Worm (Caenorhabditis elegans) whole organism, L4 larva: ENCODE measurements around the gene bath-38.

Experiments
- F10B5.3 ChIP-seq: sonication (generic microtip); optimal IDR thresholded peaks from 2 replicates; lab custom pipeline; 2016; ENCODE audit warnings: mild to moderate bottlenecking, missing genetic modification characterization, missing compliant biosample characterization
- Y5F2A.4 ChIP-seq: fragments of 200-800 bp; sonication (Bioruptor generic); optimal IDR thresholded peaks from 2 replicates; lab custom pipeline; 2018; ENCODE audit warnings: mild to moderate bottlenecking, missing genetic modification characterization, missing compliant biosample characterization
- Y75B8A.6 ChIP-seq: fragments of 200-800 bp; sonication (Bioruptor generic); IDR thresholded peaks from 2 replicates; pipeline ENCODE4 v1.3.6; 2022; ENCODE audit warnings: missing genetic modification reagents, missing genetic modification characterization, missing compliant biosample characterization
- ZK337.2 ChIP-seq: fragments of 200-800 bp; sonication (Bioruptor generic); IDR thresholded peaks from 2 replicates; pipeline ENCODE4 v1.3.6; 2022; ENCODE audit warnings: missing genetic modification reagents, missing genetic modification characterization, missing compliant biosample characterization
- aha-1 ChIP-seq: fragments of 150-350 bp; peaks from one replicate; lab custom pipeline; 2014; ENCODE audit warnings: missing biosample characterization, missing genetic modification characterization
- attf-4 ChIP-seq: sonication (generic microtip); optimal IDR thresholded peaks from 3 replicates; lab custom pipeline; 2017; ENCODE audit warnings: missing biosample characterization, missing genetic modification characterization
- ceh-20 ChIP-seq: fragments of 200-800 bp; sonication (Bioruptor generic); IDR thresholded peaks from 2 replicates; pipeline ENCODE4 v1.3.6; 2022; ENCODE audit warnings: missing genetic modification reagents, missing genetic modification characterization, missing compliant biosample characterization
- ceh-32 ChIP-seq: sonication (generic microtip); optimal IDR thresholded peaks from 2 replicates; lab custom pipeline; 2016; ENCODE audit warnings: mild to moderate bottlenecking, missing genetic modification characterization, missing compliant biosample characterization; ENCODE audit not compliant: poor library complexity
- ces-1 ChIP-seq: fragments of 150-350 bp; sonication (generic microtip); optimal IDR thresholded peaks from 4 replicates; lab custom pipeline; 2014; ENCODE audit warnings: missing biosample characterization, missing genetic modification reagents, missing genetic modification characterization
- ctbp-1 ChIP-seq: fragments of 200-800 bp; sonication (Bioruptor generic); IDR thresholded peaks from 2 replicates; pipeline ENCODE4 v1.3.6; 2022; ENCODE audit warnings: missing genetic modification reagents, missing genetic modification characterization, missing compliant biosample characterization
- daf-16 ChIP-seq, 3 experiments: sonication (generic microtip); optimal IDR thresholded peaks; 2 replicates each; lab custom pipeline; 2016 to 2017; ENCODE audit warnings: missing genetic modification characterization in 3 of 3, missing genetic modification reagents in 3 of 3, mild to moderate bottlenecking in 2 of 3, missing compliant biosample characterization in 2 of 3, missing biosample characterization in 1 of 3, moderate library complexity in 1 of 3
- daf-8 ChIP-seq: fragments of 200-800 bp; sonication (Bioruptor generic); IDR thresholded peaks from 2 replicates; pipeline ENCODE4 v1.3.6; 2022; ENCODE audit warnings: missing genetic modification characterization, missing compliant biosample characterization
- dmd-6 ChIP-seq: fragments of 200-800 bp; sonication (Bioruptor generic); IDR thresholded peaks from 2 replicates; pipeline ENCODE4 v1.3.6; 2022; ENCODE audit warnings: missing genetic modification reagents, missing genetic modification characterization, missing compliant biosample characterization
- dmd-8 ChIP-seq: fragments of 200-800 bp; sonication (Bioruptor generic); IDR thresholded peaks from 2 replicates; pipeline ENCODE4 v1.3.6; 2022; ENCODE audit warnings: missing genetic modification characterization, missing compliant biosample characterization
- dmd-9 ChIP-seq: fragments of 200-800 bp; sonication (Bioruptor generic); IDR thresholded peaks from 2 replicates; pipeline ENCODE4 v1.3.6; 2022; ENCODE audit warnings: missing genetic modification reagents, missing genetic modification characterization, missing compliant biosample characterization
- dpl-1 ChIP-seq: fragments of 150-350 bp; optimal IDR thresholded peaks from 2 replicates; lab custom pipeline; 2014; ENCODE audit warnings: missing biosample characterization, missing genetic modification reagents, missing genetic modification characterization
- dve-1 ChIP-seq: sonication (generic microtip); optimal IDR thresholded peaks from 2 replicates; lab custom pipeline; 2017; ENCODE audit warnings: antibody characterized with exemption, mild to moderate bottlenecking, missing genetic modification characterization, missing compliant biosample characterization; ENCODE audit not compliant: insufficient read depth
- egl-43 ChIP-seq: fragments of 200-800 bp; sonication (Bioruptor generic); IDR thresholded peaks from 2 replicates; pipeline ENCODE4 v1.3.6; 2022; ENCODE audit warnings: missing genetic modification reagents, missing genetic modification characterization, missing compliant biosample characterization
- hif-1 ChIP-seq, 2 experiments: sonication (generic microtip); optimal IDR thresholded peaks; 2 replicates each; lab custom pipeline; 2016 to 2017; ENCODE audit warnings: missing compliant biosample characterization in 2 of 2, missing genetic modification characterization in 2 of 2, missing genetic modification reagents in 2 of 2, missing genotype in 2 of 2, mild to moderate bottlenecking in 1 of 2
- hlh-11 ChIP-seq: fragments of 200-800 bp; sonication (Bioruptor generic); optimal IDR thresholded peaks from 2 replicates; lab custom pipeline; 2018; ENCODE audit warnings: mild to moderate bottlenecking, missing genetic modification characterization, missing compliant biosample characterization
- hlh-30 ChIP-seq: sonication (generic microtip); optimal IDR thresholded peaks from 2 replicates; lab custom pipeline; 2017; ENCODE audit warnings: antibody characterized with exemption, mild to moderate bottlenecking, missing genetic modification characterization, missing compliant biosample characterization; ENCODE audit not compliant: insufficient read depth
- lin-13 ChIP-seq: fragments of 150-350 bp; optimal IDR thresholded peaks from 2 replicates; lab custom pipeline; 2014; ENCODE audit warnings: missing biosample characterization, missing genetic modification reagents, missing genetic modification characterization
- lin-15B ChIP-seq: fragments of 150-350 bp; sonication (generic microtip); optimal IDR thresholded peaks from 3 replicates; lab custom pipeline; 2014; ENCODE audit warnings: missing biosample characterization, missing genetic modification characterization
- lin-39 ChIP-seq: fragments of 150-350 bp; optimal IDR thresholded peaks from 2 replicates; lab custom pipeline; 2014; ENCODE audit warnings: missing biosample characterization, missing genetic modification reagents, missing genetic modification characterization
- madf-5 ChIP-seq, 2 experiments: fragments of 200-800 bp; sonication (Bioruptor generic); IDR thresholded peaks; 2 replicates each; pipeline ENCODE4 v1.3.6; 2022; ENCODE audit warnings: missing compliant biosample characterization in 2 of 2, missing genetic modification characterization in 2 of 2
- madf-9 ChIP-seq: fragments of 200-800 bp; sonication (Bioruptor generic); conservative IDR thresholded peaks from 2 replicates; pipeline ENCODE4 v1.3.6; 2022; ENCODE audit warnings: missing genetic modification reagents, missing genetic modification characterization, missing compliant biosample characterization
- mep-1 ChIP-seq: fragments of 150-350 bp; sonication (generic microtip); optimal IDR thresholded peaks from 3 replicates; lab custom pipeline; 2014; ENCODE audit warnings: missing biosample characterization, missing genetic modification characterization
- mxl-3 ChIP-seq: fragments of 200-800 bp; sonication (Bioruptor generic); optimal IDR thresholded peaks from 2 replicates; lab custom pipeline; 2018; ENCODE audit warnings: mild to moderate bottlenecking, missing genetic modification characterization, missing compliant biosample characterization
- nhr-11 ChIP-seq: fragments of 150-350 bp; optimal IDR thresholded peaks from 2 replicates; lab custom pipeline; 2014; ENCODE audit warnings: missing biosample characterization, missing genetic modification characterization
- nhr-28 ChIP-seq: fragments of 150-350 bp; optimal IDR thresholded peaks from 2 replicates; lab custom pipeline; 2014; ENCODE audit warnings: missing biosample characterization, missing genetic modification characterization
- nhr-42 ChIP-seq: fragments of 200-800 bp; sonication (Bioruptor generic); IDR thresholded peaks from 2 replicates; pipeline ENCODE4 v1.3.6; 2022; ENCODE audit warnings: missing genetic modification characterization, missing compliant biosample characterization
- nhr-6 ChIP-seq: fragments of 150-350 bp; optimal IDR thresholded peaks from 2 replicates; lab custom pipeline; 2014; ENCODE audit warnings: missing biosample characterization, missing genetic modification characterization
- php-3 ChIP-seq: fragments of 200-800 bp; sonication (Bioruptor generic); IDR thresholded peaks from 2 replicates; pipeline ENCODE4 v1.3.6; 2022; ENCODE audit warnings: missing genetic modification reagents, missing genetic modification characterization, missing compliant biosample characterization
- sdz-12 ChIP-seq: fragments of 200-800 bp; sonication (Bioruptor generic); optimal IDR thresholded peaks from 2 replicates; lab custom pipeline; 2018; ENCODE audit warnings: mild to moderate bottlenecking, missing genetic modification characterization, missing compliant biosample characterization
- skn-1 ChIP-seq: fragments of 150-350 bp; optimal IDR thresholded peaks from 2 replicates; lab custom pipeline; 2014; ENCODE audit warnings: missing biosample characterization, missing genetic modification characterization
- spr-1 ChIP-seq: sonication (generic microtip); optimal IDR thresholded peaks from 2 replicates; lab custom pipeline; 2016; ENCODE audit warnings: mild to moderate bottlenecking, missing genetic modification characterization, missing compliant biosample characterization
- tra-1 ChIP-seq: fragments of 200-800 bp; sonication (Bioruptor generic); IDR thresholded peaks from 2 replicates; pipeline ENCODE4 v1.3.6; 2022; ENCODE audit warnings: missing genetic modification reagents, missing genetic modification characterization, missing compliant biosample characterization
- unc-130 ChIP-seq: sonication (generic microtip); optimal IDR thresholded peaks from 2 replicates; lab custom pipeline; 2016; ENCODE audit warnings: missing genetic modification reagents, missing genetic modification characterization, missing compliant biosample characterization
- unc-62 ChIP-seq, 3 experiments: fragments of 150-350 bp in 1 of 3; sonication (generic microtip); optimal IDR thresholded peaks in 2 of 3; peaks in 1 of 3; 1 replicate in 1 of 3; 2 replicates in 2 of 3; lab custom pipeline; 2014 to 2017; ENCODE audit warnings: missing biosample characterization in 3 of 3, missing genetic modification characterization in 3 of 3, missing genetic modification reagents in 3 of 3, missing genotype in 1 of 3

The bath-38 gene

ce11 chrII:10012490-10012889, 32.6 kb downstream of the bath-38 start:
- TF ChIP-seq hif-1 (tag; optimal IDR thresholded peaks at IDR 0.05; lab: Kevin White, UChicago) (no peak), madf-5 (GFP tag; IDR thresholded peaks at IDR 0.05; lab: Robert Waterston, UW) (no peak), ceh-20 (GFP tag; lab: Robert Waterston, UW) (no peak), unc-62 (GFP tag; optimal IDR thresholded peaks at IDR 0.05 in 1 of 2; lab: Kevin White, UChicago) (peak in 1 of 2 experiments; percentile 57), unc-62 (tag; optimal IDR thresholded peaks at IDR 0.05; lab: Kevin White, UChicago) (no peak), nhr-42 (GFP tag; lab: Robert Waterston, UW) (no peak), nhr-11 (tag; lab: Kevin White, UChicago) (peak; percentile 75), tra-1 (GFP tag; lab: Robert Waterston, UW) (0 out of 2 replicates have a peak, but pooled peaks have one; percentile 6), ceh-32 (no peak), F10B5.3 (no peak)

- TF ChIP-seq daf-16 (GFP tag; optimal IDR thresholded peaks at IDR 0.05; lab: Kevin White, UChicago) = no peak
- TF ChIP-seq daf-16 (tag; optimal IDR thresholded peaks at IDR 0.05; lab: Kevin White, UChicago) = no peak
- peak; percentile 16; the same call in 1 of the 2 replicates for TF ChIP-seq dmd-6 (GFP tag; lab: Robert Waterston, UW)
- no peak for TF ChIP-seq dmd-9
- TF ChIP-seq unc-62 (GFP tag; optimal IDR thresholded peaks at IDR 0.05 in 1 of 2; lab: Kevin White, UChicago) = peak in 1 of 2 experiments; percentile 78
- no peak for TF ChIP-seq unc-62 (tag; optimal IDR thresholded peaks at IDR 0.05; lab: Kevin White, UChicago)
- TF ChIP-seq skn-1 (tag; lab: Kevin White, UChicago) = no peak
- peak; percentile 29 for TF ChIP-seq mxl-3 (GFP tag; lab: Kevin White, UChicago)
- TF ChIP-seq nhr-28 (tag; lab: Kevin White, UChicago) = peak; percentile 2
- TF ChIP-seq hlh-30 (tag; lab: Kevin White, UChicago) = no peak
- no peak for TF ChIP-seq spr-1
- peak; percentile 28 for TF ChIP-seq dve-1 (tag; lab: Kevin White, UChicago)
Measured at ce11 chrII:10011733-10012132, 33.3 kb downstream of the bath-38 start.

- TF ChIP-seq mxl-3 (GFP tag; lab: Kevin White, UChicago) (no peak), aha-1 (tag; lab: Kevin White, UChicago) (peak; percentile 88)
- TF ChIP-seq, all 104 proteins: peak for 1
Measured at ce11 chrII:10010914-10011313, 34.2 kb downstream of the bath-38 start.

ce11 chrII:10008552-10008951, 36.5 kb downstream of the bath-38 start:
- TF ChIP-seq ctbp-1 (GFP tag; lab: Robert Waterston, UW) (no peak), egl-43 (no peak), attf-4 (tag; lab: Kevin White, UChicago) (no peak), unc-130 (no peak), aha-1 (tag; lab: Kevin White, UChicago) (peak; percentile 94)

- TF ChIP-seq F10B5.3 = no peak
- no peak for TF ChIP-seq madf-5 (GFP tag; IDR thresholded peaks at IDR 0.05; lab: Robert Waterston, UW)
- TF ChIP-seq lin-39 = no peak
- TF ChIP-seq Y75B8A.6 (GFP tag; lab: Robert Waterston, UW) = no peak
- no peak for TF ChIP-seq sdz-12 (GFP tag; lab: Kevin White, UChicago)
- TF ChIP-seq mep-1 (tag; lab: Kevin White, UChicago) = no peak
- no peak for TF ChIP-seq lin-15B (tag; lab: Kevin White, UChicago)
- TF ChIP-seq lin-13 (GFP tag; lab: Kevin White, UChicago) = no peak
- TF ChIP-seq php-3 (GFP tag; lab: Robert Waterston, UW) = no peak
- TF ChIP-seq dmd-8 (GFP tag; lab: Robert Waterston, UW) = no peak
- no peak for TF ChIP-seq dpl-1 (GFP tag; lab: Kevin White, UChicago)
- TF ChIP-seq ZK337.2 (GFP tag; lab: Robert Waterston, UW) = no peak
- no peak for TF ChIP-seq unc-62 (GFP tag; optimal IDR thresholded peaks at IDR 0.05 in 1 of 2; lab: Kevin White, UChicago)
- no peak for TF ChIP-seq unc-62 (tag; optimal IDR thresholded peaks at IDR 0.05; lab: Kevin White, UChicago)
- TF ChIP-seq hlh-11 (tag; lab: Kevin White, UChicago) = no peak
- TF ChIP-seq madf-9 (GFP tag; lab: Robert Waterston, UW) = no peak
- TF ChIP-seq nhr-6 (tag; lab: Kevin White, UChicago) = no peak
- TF ChIP-seq attf-4 (tag; lab: Kevin White, UChicago) = no peak
- TF ChIP-seq ces-1 = no peak
- no peak for TF ChIP-seq Y5F2A.4 (GFP tag; lab: Kevin White, UChicago)
- no peak for TF ChIP-seq daf-8 (GFP tag; lab: Robert Waterston, UW)
Measured at ce11 chrII:10007917-10008316, 37.2 kb downstream of the bath-38 start, which contains the start of gene ZK892.5. ZK892.5 (plus strand) TSS chrII:10008217.
